Fruit fly (Drosophila melanogaster): Measurements from ENCODE around the gene Mi-2.

DNA sequence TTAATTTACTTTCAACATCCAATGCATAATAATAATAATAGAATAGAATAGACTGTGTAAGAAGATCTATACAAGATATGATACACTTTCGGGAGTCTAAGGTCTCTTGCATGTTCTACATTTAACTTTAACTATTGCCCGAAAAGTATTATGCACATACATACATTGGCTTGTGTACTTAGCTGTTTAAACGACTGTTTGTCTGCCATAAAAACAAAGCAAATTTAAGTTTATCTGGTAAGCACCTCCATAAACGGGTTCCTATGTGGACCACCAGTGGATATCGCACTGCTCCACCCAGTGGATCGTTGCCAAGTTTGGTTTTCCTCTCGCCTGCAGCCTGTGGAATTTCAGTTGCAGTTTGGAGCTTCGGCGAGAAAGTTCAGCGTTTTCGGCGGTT lies 63.1 kb downstream of the Mi-2 start:
- TF ChIP-seq ttk (optimal IDR thresholded peaks at IDR 0.05) (no peak), insv (optimal IDR thresholded peaks at IDR 0.05) (no peak)
